Fruit fly (Drosophila melanogaster): ENCODE results near the gene CG33912.

Gene CG33912

DNA sequence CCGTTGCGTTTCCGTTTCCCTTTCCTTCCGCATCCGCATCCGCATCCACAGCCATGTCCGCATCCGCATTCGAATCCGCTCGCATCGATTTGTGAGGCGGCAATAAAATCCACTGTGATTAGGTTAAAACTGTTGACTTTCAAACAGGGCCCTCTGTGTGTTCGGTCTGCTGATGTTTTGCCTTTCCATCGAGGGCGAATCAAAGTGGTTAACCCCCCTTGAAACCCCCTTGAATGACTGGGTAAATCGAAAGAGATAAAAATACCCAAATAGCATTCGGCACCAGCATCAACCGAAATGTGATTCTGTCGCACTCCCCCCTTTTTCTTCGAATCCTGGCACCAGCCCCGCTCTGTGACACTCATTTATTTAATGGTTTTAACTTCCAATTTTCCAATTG lies 2.5 kb downstream of the CG33912 start:
- TF ChIP-seq Med (GFP tag) (peak; percentile 49), abd-A (tag; optimal IDR thresholded peaks at IDR 0.05) (peak; percentile 80), fd3F (GFP tag; optimal IDR thresholded peaks at IDR 0.05) (no peak), onecut (GFP tag; IDR thresholded peaks at IDR 0.05) (peak; percentile 35; the same call in 1 of the 2 replicates), CG13894 (tag; optimal IDR thresholded peaks at IDR 0.05) (peak; percentile 68), CG13775 (GFP tag; optimal IDR thresholded peaks at IDR 0.05) (peak; percentile 68)

DNA sequence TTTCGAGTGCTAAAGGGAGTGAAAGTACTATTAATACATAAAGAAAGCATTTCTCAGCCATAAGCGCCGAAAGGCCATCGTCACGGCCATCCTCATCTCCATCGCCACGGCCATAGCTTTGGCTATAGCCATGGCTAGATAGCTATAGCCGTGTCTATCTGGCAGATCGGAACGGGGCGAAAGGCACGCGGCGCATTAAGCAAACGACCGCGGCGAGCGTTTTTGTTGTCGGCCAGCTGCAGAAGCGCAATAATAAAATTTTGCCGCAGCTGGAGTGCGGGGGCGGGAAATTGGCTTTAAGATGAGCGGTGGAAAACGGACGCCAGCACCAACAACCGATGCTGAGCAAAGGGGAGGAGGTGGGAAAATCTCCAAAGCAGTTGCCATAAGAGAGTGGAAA lies 5.1 kb downstream of the CG33912 start:
- no peak for TF ChIP-seq CG31365 (tag; optimal IDR thresholded peaks at IDR 0.05)
- TF ChIP-seq CG10654 (GFP tag; optimal IDR thresholded peaks at IDR 0.05), result no peak
- peak; percentile 88 for TF ChIP-seq CG13894 (tag; optimal IDR thresholded peaks at IDR 0.05)
- TF ChIP-seq Hey (tag; optimal IDR thresholded peaks at IDR 0.05), result peak; percentile 4
- no peak for TF ChIP-seq Scr (GFP tag; IDR thresholded peaks at IDR 0.05; ENCODE audit: partially characterized antibody)
- TF ChIP-seq Dp (GFP tag; optimal IDR thresholded peaks at IDR 0.05), result no peak
- no peak for TF ChIP-seq CG11247 (GFP tag; IDR thresholded peaks at IDR 0.05)
- TF ChIP-seq Med (GFP tag), result peak; percentile 47
- TF ChIP-seq dimm (GFP tag; IDR thresholded peaks at IDR 0.05), result 0 out of 2 replicates have a peak, but pooled peaks have one; percentile 17
- TF ChIP-seq abd-A (tag; optimal IDR thresholded peaks at IDR 0.05), result peak; percentile 54

DNA sequence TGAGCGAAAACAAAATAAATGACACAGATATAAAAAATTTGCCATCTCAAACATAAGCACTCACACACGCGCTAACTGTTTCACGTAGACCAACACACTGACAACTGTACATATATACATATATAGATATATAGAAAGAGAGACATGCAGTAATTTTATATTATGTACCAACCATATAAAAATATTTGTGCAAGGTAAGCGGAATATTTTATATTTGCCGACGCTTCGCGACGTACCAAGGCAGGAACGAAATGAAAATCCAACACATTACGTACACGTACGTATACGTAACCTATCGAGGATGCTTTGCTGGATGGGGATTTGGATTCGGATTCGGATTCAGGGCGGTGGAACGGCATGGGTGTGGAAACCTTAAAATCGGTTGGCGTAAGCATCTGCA lies 6.9 kb downstream of the CG33912 start:
- TF ChIP-seq inv (GFP tag; IDR thresholded peaks at IDR 0.05; ENCODE audit: partially characterized antibody), result no peak
- peak; percentile 46 for TF ChIP-seq CG9437 (GFP tag; optimal IDR thresholded peaks at IDR 0.05)
- no peak for TF ChIP-seq fd96Cb (tag; optimal IDR thresholded peaks at IDR 0.05)
- 0 out of 2 replicates have a peak, but pooled peaks have one; percentile 30 for TF ChIP-seq CG7372 (GFP tag; IDR thresholded peaks at IDR 0.05)
- no peak for TF ChIP-seq mirr (GFP tag; optimal IDR thresholded peaks at IDR 0.05)

DNA sequence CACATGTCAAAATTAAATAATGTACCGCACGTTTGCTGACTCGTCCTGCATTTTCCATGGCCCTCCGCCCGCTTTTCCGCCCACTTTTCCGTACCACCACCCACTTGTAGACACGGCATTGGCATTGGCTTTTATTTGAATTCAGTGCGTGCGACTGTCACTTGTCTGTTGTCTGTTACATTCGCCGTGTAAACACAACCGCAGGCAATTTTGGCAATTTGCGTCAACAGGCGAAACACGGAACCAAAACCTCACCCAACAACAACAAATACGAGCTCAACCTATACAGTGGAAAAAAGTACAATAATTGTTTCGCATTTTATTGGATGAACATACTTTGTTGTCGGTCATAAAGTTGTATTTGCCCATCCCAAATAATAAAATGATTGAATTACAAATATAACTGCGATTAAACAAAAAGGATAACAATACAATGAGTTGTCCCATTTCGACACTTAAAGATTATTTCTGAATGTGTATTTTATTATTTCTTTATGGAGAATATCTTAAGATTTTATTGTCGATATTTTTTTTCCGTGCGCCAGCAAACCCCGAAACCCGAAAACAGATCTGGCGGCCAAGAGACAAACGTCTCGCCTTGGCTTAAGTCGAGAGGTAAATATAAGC lies 8.1 kb downstream of the CG33912 start:
- TF ChIP-seq sna (GFP tag; IDR thresholded peaks at IDR 0.05; ENCODE audit: partially characterized antibody) (no peak), dm (GFP tag; optimal IDR thresholded peaks at IDR 0.05) (no peak), CG2712 (tag; optimal IDR thresholded peaks at IDR 0.05) (peak; percentile 12), CG13894 (tag; optimal IDR thresholded peaks at IDR 0.05) (peak; percentile 86), CG12769 (tag; optimal IDR thresholded peaks at IDR 0.05) (peak; percentile 21), cwo (GFP tag; optimal IDR thresholded peaks at IDR 0.05) (peak; percentile 47), CG15269 (tag; optimal IDR thresholded peaks at IDR 0.05) (peak; percentile 50), gem (tag; optimal IDR thresholded peaks at IDR 0.05) (peak; percentile 50), Blimp-1 (GFP tag; optimal IDR thresholded peaks at IDR 0.05) (peak; percentile 1), Hsf (GFP tag; optimal IDR thresholded peaks at IDR 0.05) (peak; percentile 33), CG10654 (GFP tag; optimal IDR thresholded peaks at IDR 0.05) (peak; percentile 9), ERR (GFP tag; optimal IDR thresholded peaks at IDR 0.05) (no peak), CG1233 (GFP tag; optimal IDR thresholded peaks at IDR 0.05) (peak; percentile 3), Ets65A (GFP tag) (peak; percentile 89), CG7556 (GFP tag; optimal IDR thresholded peaks at IDR 0.05) (peak; percentile 51), CG10267 (tag; optimal IDR thresholded peaks at IDR 0.05) (no peak), NFAT (GFP tag; IDR thresholded peaks at IDR 0.05) (no peak), bowl (GFP tag; IDR thresholded peaks at IDR 0.05) (no peak), tin (GFP tag; optimal IDR thresholded peaks at IDR 0.05) (no peak), CG6175 (GFP tag; IDR thresholded peaks at IDR 0.05) (no peak), Med (GFP tag) (peak; percentile 69), PHDP (tag; optimal IDR thresholded peaks at IDR 0.05) (peak; percentile 41), Pdp1 (GFP tag; optimal IDR thresholded peaks at IDR 0.05) (peak in 1 of 2 experiments; percentile 1), prd (optimal IDR thresholded peaks at IDR 0.05) (no peak), prd (GFP tag; IDR thresholded peaks at IDR 0.05) (no peak), CG14667 (GFP tag; IDR thresholded peaks at IDR 0.05) (no peak), CG2120 (GFP tag; optimal IDR thresholded peaks at IDR 0.05) (peak; percentile 61), sens-2 (GFP tag; IDR thresholded peaks at IDR 0.05) (no peak), CG1832 (GFP tag; optimal IDR thresholded peaks at IDR 0.05) (no peak), CG13775 (GFP tag; optimal IDR thresholded peaks at IDR 0.05) (peak; percentile 1)

All from whole organism, embryonic.